Fruit fly (Drosophila melanogaster) whole organism, embryonic: ENCODE measurements around the gene CG14383.

Source experiments
- CG10147 ChIP-seq: fragments of 200-800 bp; sonication (Bioruptor generic); optimal IDR thresholded peaks from 2 replicates; lab custom pipeline; 2019; ENCODE audit warnings: missing biosample characterization, mild to moderate bottlenecking, missing genetic modification characterization, moderate library complexity
- CG10979 ChIP-seq: fragments of 200-800 bp; sonication (Bioruptor generic); optimal IDR thresholded peaks from 2 replicates; lab custom pipeline; 2018; ENCODE audit warnings: missing biosample characterization, mild to moderate bottlenecking, missing genetic modification characterization, moderate library complexity
- CG11398 ChIP-seq: fragments of 200-800 bp; sonication (Bioruptor generic); optimal IDR thresholded peaks from 2 replicates; lab custom pipeline; 2016; ENCODE audit warnings: missing biosample characterization, missing genetic modification characterization
- CG12155 ChIP-seq: fragments of 200-800 bp; sonication (Bioruptor generic); optimal IDR thresholded peaks from 3 replicates; lab custom pipeline; 2016; ENCODE audit warnings: missing biosample characterization, missing genetic modification characterization
- CG12942 ChIP-seq: fragments of 200-800 bp; sonication (Bioruptor generic); optimal IDR thresholded peaks from 3 replicates; lab custom pipeline; 2016; ENCODE audit warnings: missing biosample characterization, missing genetic modification characterization
- CG13296 ChIP-seq: fragments of 200-800 bp; sonication (Bioruptor generic); optimal IDR thresholded peaks from 3 replicates; lab custom pipeline; 2018; ENCODE audit warnings: missing biosample characterization, mild to moderate bottlenecking, missing genetic modification characterization
- CG14710 ChIP-seq: fragments of 200-800 bp; sonication (Bioruptor generic); optimal IDR thresholded peaks from 3 replicates; lab custom pipeline; 2019; ENCODE audit warnings: missing biosample characterization, mild to moderate bottlenecking, missing genetic modification characterization, moderate library complexity
- CG15073 ChIP-seq: fragments of 200-800 bp; sonication (Bioruptor generic); optimal IDR thresholded peaks from 2 replicates; lab custom pipeline; 2016; ENCODE audit warnings: missing biosample characterization, missing genetic modification characterization
- CG1603 ChIP-seq: fragments of 200-800 bp; sonication (Bioruptor generic); optimal IDR thresholded peaks from 2 replicates; lab custom pipeline; 2019; ENCODE audit warnings: missing biosample characterization, mild to moderate bottlenecking, missing genetic modification characterization, moderate library complexity
- CG16813 ChIP-seq: fragments of 200-800 bp; sonication (Bioruptor generic); IDR thresholded peaks from 3 replicates; pipeline ENCODE4 v1.3.6; 2022; ENCODE audit warnings: missing biosample characterization, missing genetic modification characterization; ENCODE audit not compliant: partially characterized antibody
- CG16863 ChIP-seq: fragments of 200-800 bp; sonication (Bioruptor generic); optimal IDR thresholded peaks from 3 replicates; lab custom pipeline; 2016; ENCODE audit warnings: missing biosample characterization, missing genetic modification characterization
- CG18599 ChIP-seq: fragments of 200-800 bp; sonication (Bioruptor generic); optimal IDR thresholded peaks from 3 replicates; lab custom pipeline; 2017; ENCODE audit warnings: missing biosample characterization, missing genetic modification characterization, mild to moderate bottlenecking, moderate library complexity, missing genetic modification reagents
- CG3065 ChIP-seq: fragments of 200-800 bp; sonication (Bioruptor generic); optimal IDR thresholded peaks from 2 replicates; lab custom pipeline; 2016; ENCODE audit warnings: missing biosample characterization, missing genetic modification characterization
- CG34422 ChIP-seq: fragments of 200-800 bp; sonication (Bioruptor generic); IDR thresholded peaks from 3 replicates; pipeline ENCODE4 v1.3.6; 2022; ENCODE audit warnings: missing biosample characterization, missing genetic modification characterization
- CG3838 ChIP-seq: fragments of 200-800 bp; sonication (Bioruptor generic); optimal IDR thresholded peaks from 3 replicates; lab custom pipeline; 2016; ENCODE audit warnings: missing biosample characterization, missing genetic modification characterization
- CG42726 ChIP-seq: fragments of 200-800 bp; sonication (Bioruptor generic); IDR thresholded peaks from 2 replicates; pipeline ENCODE4 v1.3.6; 2022; ENCODE audit warnings: missing biosample characterization, missing genetic modification characterization; ENCODE audit not compliant: partially characterized antibody
- CG4617 ChIP-seq: fragments of 200-800 bp; sonication (Bioruptor generic); optimal IDR thresholded peaks from 3 replicates; lab custom pipeline; 2016; ENCODE audit warnings: missing biosample characterization, missing genetic modification characterization, borderline replicate concordance
- CG5953 ChIP-seq: fragments of 200-800 bp; sonication (Bioruptor generic); IDR thresholded peaks from 2 replicates; pipeline ENCODE4 v1.3.6; 2022; ENCODE audit warnings: missing biosample characterization, missing genetic modification characterization
- CkIIα-i1 ChIP-seq: fragments of 200-800 bp; sonication (Bioruptor generic); IDR thresholded peaks from 2 replicates; pipeline ENCODE4 v1.3.6; 2022; ENCODE audit warnings: missing biosample characterization, missing genetic modification characterization
- HHEX ChIP-seq: fragments of 200-800 bp; sonication (Bioruptor generic); optimal IDR thresholded peaks from 3 replicates; lab custom pipeline; 2017; ENCODE audit warnings: missing biosample characterization, mild to moderate bottlenecking, missing genetic modification characterization, missing genetic modification reagents
- HmgD ChIP-seq: fragments of 200-800 bp; sonication (Bioruptor generic); optimal IDR thresholded peaks from 3 replicates; lab custom pipeline; 2016; ENCODE audit warnings: missing biosample characterization, missing genetic modification characterization
- Hmx ChIP-seq: fragments of 200-800 bp; sonication (Bioruptor generic); optimal IDR thresholded peaks from 2 replicates; lab custom pipeline; 2016; ENCODE audit warnings: missing biosample characterization, missing genetic modification characterization
- Max ChIP-seq: fragments of 200-800 bp; sonication (Bioruptor generic); optimal IDR thresholded peaks from 2 replicates; lab custom pipeline; 2016; ENCODE audit warnings: missing biosample characterization, mild to moderate bottlenecking, missing genetic modification characterization
- Oli ChIP-seq: fragments of 200-800 bp; sonication (Bioruptor generic); optimal IDR thresholded peaks from 2 replicates; lab custom pipeline; 2018; ENCODE audit warnings: missing biosample characterization, mild to moderate bottlenecking, missing genetic modification characterization, moderate library complexity
- Ptx1 ChIP-seq: fragments of 200-800 bp; sonication (Bioruptor generic); IDR thresholded peaks from 2 replicates; pipeline ENCODE4 v1.3.6; 2022; ENCODE audit warnings: missing biosample characterization, missing genetic modification characterization
- Ravus ChIP-seq: fragments of 200-800 bp; sonication (Bioruptor generic); IDR thresholded peaks from 2 replicates; pipeline ENCODE4 v1.3.6; 2022; ENCODE audit warnings: missing biosample characterization, missing genetic modification characterization
- Xrp1 ChIP-seq: fragments of 200-800 bp; sonication (Bioruptor generic); IDR thresholded peaks from 2 replicates; pipeline ENCODE4 v1.3.6; 2022; ENCODE audit warnings: missing biosample characterization, missing genetic modification characterization
- al ChIP-seq: fragments of 200-800 bp; sonication (Bioruptor generic); IDR thresholded peaks from 2 replicates; pipeline ENCODE4 v1.3.6; 2022; ENCODE audit warnings: missing biosample characterization, missing genetic modification characterization
- bab2 ChIP-seq: fragments of 200-800 bp; sonication (Bioruptor generic); optimal IDR thresholded peaks from 2 replicates; lab custom pipeline; 2016; ENCODE audit warnings: missing biosample characterization, missing genetic modification characterization
- bowl ChIP-seq: fragments of 200-800 bp; sonication (Bioruptor generic); IDR thresholded peaks from 2 replicates; pipeline ENCODE4 v1.3.6; 2022; ENCODE audit warnings: missing biosample characterization, missing genetic modification characterization
- crc ChIP-seq: fragments of 200-800 bp; sonication (Bioruptor generic); optimal IDR thresholded peaks from 2 replicates; lab custom pipeline; 2016; ENCODE audit warnings: missing biosample characterization, missing genetic modification characterization
- croc ChIP-seq: fragments of 200-800 bp; sonication (Bioruptor generic); conservative IDR thresholded peaks from 3 replicates; pipeline ENCODE4 v1.3.6; 2022; ENCODE audit warnings: missing biosample characterization, missing genetic modification characterization
- da ChIP-seq: fragments of 200-800 bp; sonication (Bioruptor generic); optimal IDR thresholded peaks from 2 replicates; lab custom pipeline; 2016; ENCODE audit warnings: missing biosample characterization, missing genetic modification characterization
- danr ChIP-seq: fragments of 200-800 bp; sonication (Bioruptor generic); IDR thresholded peaks from 2 replicates; pipeline ENCODE4 v1.3.6; 2022; ENCODE audit warnings: missing biosample characterization, missing genetic modification characterization
- esg ChIP-seq: fragments of 200-800 bp; sonication (Bioruptor generic); conservative IDR thresholded peaks from 2 replicates; pipeline ENCODE4 v1.3.6; 2022; ENCODE audit warnings: missing biosample characterization, missing genetic modification characterization
- ewg ChIP-seq: fragments of 200-800 bp; sonication (Bioruptor generic); optimal IDR thresholded peaks from 3 replicates; lab custom pipeline; 2017; ENCODE audit warnings: mild to moderate bottlenecking, missing biosample characterization, missing genetic modification reagents, missing genetic modification characterization
- eyg ChIP-seq: fragments of 200-800 bp; sonication (Bioruptor generic); optimal IDR thresholded peaks from 3 replicates; lab custom pipeline; 2016; ENCODE audit warnings: missing biosample characterization, missing genetic modification characterization
- fd64A ChIP-seq: fragments of 200-800 bp; sonication (Bioruptor generic); optimal IDR thresholded peaks from 3 replicates; lab custom pipeline; 2018; ENCODE audit warnings: missing biosample characterization, mild to moderate bottlenecking, missing genetic modification characterization
- jigr1 ChIP-seq: fragments of 200-800 bp; sonication (Bioruptor generic); IDR thresholded peaks from 3 replicates; pipeline ENCODE4 v1.3.6; 2022; ENCODE audit warnings: missing biosample characterization, missing genetic modification characterization
- lov ChIP-seq, 2 experiments: fragments of 200-800 bp in 1 of 2; fragments of >200 bp in 1 of 2; sonication (Bioruptor generic) in 1 of 2; IDR thresholded peaks in 1 of 2; optimal IDR thresholded peaks in 1 of 2; 2 replicates in 1 of 2; 3 replicates in 1 of 2; pipeline versions ENCODE4 v1.3.6 to Lab custom; 2017 to 2022; ENCODE audit warnings: missing biosample characterization in 1 of 2, missing genetic modification characterization in 1 of 2
- mam ChIP-seq: fragments of 200-800 bp; sonication (Bioruptor generic); optimal IDR thresholded peaks from 3 replicates; lab custom pipeline; 2016; ENCODE audit warnings: missing biosample characterization, missing genetic modification characterization
- nerfin-1 ChIP-seq: fragments of 200-800 bp; sonication (Bioruptor generic); optimal IDR thresholded peaks from 3 replicates; lab custom pipeline; 2019; ENCODE audit warnings: missing biosample characterization, mild to moderate bottlenecking, missing genetic modification characterization, moderate library complexity
- odd ChIP-seq: fragments of 200-800 bp; sonication (Bioruptor generic); optimal IDR thresholded peaks from 2 replicates; lab custom pipeline; 2017; ENCODE audit warnings: missing biosample characterization, mild to moderate bottlenecking, missing genetic modification characterization
- org-1 ChIP-seq: fragments of 200-800 bp; sonication (Bioruptor generic); optimal IDR thresholded peaks from 2 replicates; lab custom pipeline; 2017; ENCODE audit warnings: missing biosample characterization, missing genetic modification characterization
- slou ChIP-seq: fragments of 200-800 bp; sonication (Bioruptor generic); optimal IDR thresholded peaks from 3 replicates; lab custom pipeline; 2016; ENCODE audit warnings: missing biosample characterization, missing genetic modification characterization
- sob ChIP-seq: fragments of 200-800 bp; sonication (Bioruptor generic); IDR thresholded peaks from 2 replicates; pipeline ENCODE4 v1.3.6; 2022; ENCODE audit warnings: missing biosample characterization, missing genetic modification characterization
- ssp ChIP-seq: fragments of 200-800 bp; sonication (Bioruptor generic); IDR thresholded peaks from 2 replicates; pipeline ENCODE4 v1.3.6; 2022; ENCODE audit warnings: missing biosample characterization, missing genetic modification characterization
- tap ChIP-seq: fragments of 200-800 bp; optimal IDR thresholded peaks from 3 replicates; lab custom pipeline; 2019; ENCODE audit warnings: missing biosample characterization, mild to moderate bottlenecking, missing genetic modification characterization, moderate library complexity
- z ChIP-seq: fragments of 200-800 bp; sonication (Bioruptor generic); IDR thresholded peaks from 3 replicates; pipeline ENCODE4 v1.3.6; 2022; ENCODE audit warnings: missing biosample characterization, missing genetic modification characterization

The CG14383 gene

DNA sequence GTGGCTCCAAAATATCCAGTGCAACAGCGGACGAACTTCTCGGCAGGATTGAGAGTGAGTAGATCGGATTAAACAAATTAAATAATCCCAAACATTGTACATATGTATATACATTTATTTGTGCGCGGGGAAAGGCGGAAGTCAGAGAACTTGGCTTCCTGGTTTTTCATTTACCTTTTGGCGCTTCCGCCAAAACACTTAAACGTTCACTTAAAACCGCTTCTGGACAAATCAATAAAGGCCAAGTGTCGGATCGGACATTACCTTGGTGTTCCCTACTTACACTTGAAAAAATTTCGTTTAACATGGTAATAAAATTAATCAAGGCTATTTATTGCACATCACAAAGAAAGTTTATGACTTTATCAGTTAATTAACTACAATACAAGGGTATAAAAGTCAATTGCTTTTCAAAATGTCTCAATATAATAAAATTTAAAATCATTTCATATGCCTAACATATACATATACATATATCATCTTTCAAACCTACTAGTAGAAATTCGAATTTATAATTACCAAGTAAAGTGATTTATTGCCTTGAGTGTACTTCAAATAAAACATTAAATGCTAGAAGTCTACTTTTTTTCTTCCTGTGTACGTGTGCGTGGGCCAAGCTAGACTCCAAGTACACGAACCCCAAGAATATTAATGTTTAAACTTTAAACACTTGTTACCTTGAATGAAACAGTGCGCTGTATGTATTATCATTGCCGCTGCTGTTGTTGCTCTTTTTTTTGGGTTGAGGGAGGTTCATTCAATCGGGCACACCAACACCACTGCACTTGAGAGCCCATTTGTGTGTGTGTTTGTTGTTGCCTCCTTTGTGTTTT lies 6.8 kb downstream of the CG14383 start (continued):
- TF ChIP-seq CG12155 (peak; percentile 36), sob (GFP tag; lab: Robert Waterston, UW) (peak; percentile 45; the same call in 1 of the 2 replicates), CG3065 (peak; percentile 16), jigr1 (GFP tag; lab: Robert Waterston, UW) (no peak), CG18599 (GFP tag; lab: Kevin White, UChicago) (peak; percentile 68), CG10147 (GFP tag; lab: Kevin White, UChicago) (no peak), croc (0 out of 3 replicates have a peak, but pooled peaks have one; percentile 19), eyg (no peak), CG10979 (tag; lab: Kevin White, UChicago) (peak; percentile 70), CG14710 (tag; lab: Kevin White, UChicago) (peak; percentile 59), org-1 (GFP tag; lab: Kevin White, UChicago) (peak; percentile 37), esg (peak; percentile 57), CG11398 (GFP tag; lab: Kevin White, UChicago) (no peak), CG3838 (GFP tag; lab: Kevin White, UChicago) (peak; percentile 43), Max (GFP tag; lab: Kevin White, UChicago) (peak; percentile 35), al (GFP tag; lab: Robert Waterston, UW) (0 out of 2 replicates have a peak, but pooled peaks have one; percentile 27), Xrp1 (GFP tag; lab: Robert Waterston, UW) (peak; percentile 59), lov (optimal IDR thresholded peaks at IDR 0.05; lab: Kevin White, UChicago) (no peak), lov (GFP tag; IDR thresholded peaks at IDR 0.05; lab: Robert Waterston, UW) (0 out of 3 replicates have a peak, but pooled peaks have one; percentile 7), CG16863 (GFP tag; lab: Kevin White, UChicago) (peak; percentile 9), HHEX (peak; percentile 49), CG13296 (GFP tag; lab: Kevin White, UChicago) (peak; percentile 51), Oli (tag; lab: Kevin White, UChicago) (peak; percentile 69), danr (peak; percentile 54), CkIIα-i1 (GFP tag; lab: Robert Waterston, UW) (no peak), CG4617 (GFP tag; lab: Kevin White, UChicago) (no peak), ssp (GFP tag; lab: Robert Waterston, UW) (no peak), CG15073 (GFP tag; lab: Kevin White, UChicago) (peak; percentile 22), Ravus (GFP tag; lab: Robert Waterston, UW) (no peak), mam (GFP tag; lab: Kevin White, UChicago) (peak; percentile 43), CG1603 (peak; percentile 22), CG16813 (GFP tag; lab: Robert Waterston, UW) (no peak), Hmx (GFP tag; lab: Kevin White, UChicago) (no peak), odd (GFP tag; lab: Kevin White, UChicago) (peak; percentile 40), da (peak; percentile 18), bab2 (peak; percentile 45), fd64A (GFP tag; lab: Kevin White, UChicago) (no peak), CG34422 (GFP tag; lab: Robert Waterston, UW) (0 out of 3 replicates have a peak, but pooled peaks have one; percentile 6), CG5953 (GFP tag; lab: Robert Waterston, UW) (no peak), nerfin-1 (tag; lab: Kevin White, UChicago) (peak; percentile 59), CG42726 (GFP tag; lab: Robert Waterston, UW) (no peak), slou (peak; percentile 33), crc (GFP tag; lab: Kevin White, UChicago) (no peak), tap (tag; lab: Kevin White, UChicago) (peak; percentile 61), bowl (GFP tag; lab: Robert Waterston, UW) (no peak), HmgD (GFP tag; lab: Kevin White, UChicago) (no peak), ewg (GFP tag; lab: Kevin White, UChicago) (peak; percentile 43), CG12942 (peak; percentile 28), Ptx1 (peak; percentile 76), z (GFP tag; lab: Robert Waterston, UW) (no peak)
